Fruit fly (Drosophila melanogaster): ENCODE data around the gene Ccp84Ac.

DNA sequence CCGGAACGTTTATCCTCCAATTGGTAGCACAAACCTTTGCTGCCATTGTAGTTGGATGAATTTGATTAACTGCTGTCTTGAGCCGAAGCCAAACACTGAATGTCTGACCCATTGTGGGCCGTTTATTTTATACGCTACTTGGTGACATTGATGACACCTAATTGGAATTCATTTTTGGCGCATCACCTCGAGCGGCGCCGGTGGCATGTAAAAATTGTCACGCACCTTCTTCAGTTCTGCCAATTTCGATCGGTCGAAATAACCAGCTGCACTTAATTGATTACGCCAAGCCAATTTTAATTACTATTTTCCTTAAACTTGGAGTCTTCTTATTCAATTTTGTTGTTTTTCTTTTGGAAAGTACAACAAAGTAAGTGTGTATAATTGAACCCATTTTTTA lies 4.4 kb downstream of the Ccp84Ac start, which contains the start of gene Ccp84Ae:
- no peak for TF ChIP-seq usp (GFP tag; optimal IDR thresholded peaks at IDR 0.05)
- TF ChIP-seq CG8478 (optimal IDR thresholded peaks at IDR 0.05): no peak
- TF ChIP-seq psq (optimal IDR thresholded peaks at IDR 0.05): no peak
